Fruit fly (Drosophila melanogaster): ENCODE measurements around the gene sas.

Gene sas

DNA sequence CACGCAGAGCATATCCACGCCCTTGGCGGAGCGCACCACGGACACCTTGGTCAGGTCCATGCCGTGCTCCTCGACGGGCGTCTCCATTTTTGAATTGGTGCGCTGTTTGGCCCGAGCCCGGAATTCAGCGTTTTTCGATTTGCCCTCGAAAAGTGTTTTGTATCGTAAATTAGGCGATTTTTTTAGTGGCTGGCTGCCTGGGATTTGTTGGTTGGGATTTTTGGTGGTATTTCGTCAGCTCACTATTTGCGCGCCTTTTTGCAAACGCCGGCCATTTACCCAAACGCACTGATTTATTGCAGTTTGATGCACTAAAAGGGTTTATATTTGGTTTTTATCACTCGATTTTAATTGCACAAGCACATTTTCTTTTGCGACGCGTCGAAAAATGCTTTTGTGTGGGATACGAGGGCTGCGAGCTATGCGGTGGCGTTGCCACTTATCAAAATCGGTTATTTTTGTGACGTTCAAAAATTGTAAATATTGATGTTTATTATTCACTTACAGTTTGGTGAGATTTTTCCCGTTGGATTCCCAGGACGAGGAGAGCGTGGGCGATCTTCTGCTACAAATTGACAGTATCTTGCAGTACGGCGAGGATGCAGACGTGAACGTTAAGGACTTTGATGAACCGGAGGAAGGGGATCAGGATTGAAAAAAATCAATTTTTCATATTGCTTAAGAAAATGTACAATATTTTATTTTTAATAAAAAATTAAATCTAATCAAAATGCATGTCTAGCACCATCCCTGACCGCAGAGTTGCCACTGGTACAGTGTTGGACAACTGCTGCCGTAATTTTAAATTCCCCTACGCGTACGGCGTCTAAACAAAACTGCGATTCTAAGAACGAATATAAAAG lies 11.8 kb upstream of the sas start, which contains the start of the genes gfzf and Sas-4 (continued):
- TF ChIP-seq Dll (GFP tag; IDR thresholded peaks at IDR 0.05; ENCODE audit: partially characterized antibody) (no peak), tgo (GFP tag; IDR thresholded peaks at IDR 0.05) (peak; percentile 61), CG11723 (GFP tag; optimal IDR thresholded peaks at IDR 0.05) (no peak), Tbp (GFP tag; optimal IDR thresholded peaks at IDR 0.05) (no peak), CG8281 (tag; optimal IDR thresholded peaks at IDR 0.05) (no peak), az2 (GFP tag; optimal IDR thresholded peaks at IDR 0.05) (peak; percentile 58), mld (GFP tag; IDR thresholded peaks at IDR 0.05; ENCODE audit: partially characterized antibody) (no peak), ara (GFP tag; IDR thresholded peaks at IDR 0.05) (no peak), CG14050 (GFP tag; IDR thresholded peaks at IDR 0.05) (no peak; the same call in 2 of the 3 replicates), gcm (GFP tag; optimal IDR thresholded peaks at IDR 0.05) (no peak), hth (optimal IDR thresholded peaks at IDR 0.05) (no peak), ttk (GFP tag; IDR thresholded peaks at IDR 0.05) (peak; percentile 48; the same call in 1 of the 2 replicates), Usf (GFP tag; optimal IDR thresholded peaks at IDR 0.05) (peak; percentile 64), pum (GFP tag; optimal IDR thresholded peaks at IDR 0.05) (peak; percentile 27), btn (GFP tag; optimal IDR thresholded peaks at IDR 0.05) (no peak), yki (optimal IDR thresholded peaks at IDR 0.05) (no peak), CG12299 (tag; optimal IDR thresholded peaks at IDR 0.05) (no peak), CG2875 (GFP tag; optimal IDR thresholded peaks at IDR 0.05) (peak; percentile 40), CG10959 (GFP tag; IDR thresholded peaks at IDR 0.05) (no peak), Mes4 (GFP tag; optimal IDR thresholded peaks at IDR 0.05) (no peak), CG8359 (GFP tag; optimal IDR thresholded peaks at IDR 0.05; ENCODE audit: borderline replicate concordance) (no peak), Side (GFP tag; optimal IDR thresholded peaks at IDR 0.05) (peak; percentile 39), D19B (GFP tag; optimal IDR thresholded peaks at IDR 0.05) (peak; percentile 34), MBD-R2 (GFP tag; IDR thresholded peaks at IDR 0.05) (peak; percentile 60), crol (GFP tag; IDR thresholded peaks at IDR 0.05) (no peak), maf-S (GFP tag; optimal IDR thresholded peaks at IDR 0.05) (no peak), Dref (GFP tag; IDR thresholded peaks at IDR 0.05) (0 out of 2 replicates have a peak, but pooled peaks have one; percentile 32), Nf-YA (GFP tag; IDR thresholded peaks at IDR 0.05) (no peak), Nf-YC (tag; optimal IDR thresholded peaks at IDR 0.05) (peak; percentile 34), CG33557 (GFP tag; optimal IDR thresholded peaks at IDR 0.05) (peak; percentile 38), CG6813 (GFP tag; optimal IDR thresholded peaks at IDR 0.05) (no peak), CG14441 (GFP tag; IDR thresholded peaks at IDR 0.05) (peak; percentile 57), chif (GFP tag; optimal IDR thresholded peaks at IDR 0.05) (peak; percentile 50 to 51), da (GFP tag; optimal IDR thresholded peaks at IDR 0.05) (no peak), CG7839 (tag; optimal IDR thresholded peaks at IDR 0.05) (peak; percentile 54), Bdp1 (GFP tag; optimal IDR thresholded peaks at IDR 0.05) (peak; percentile 11), Eip74EF (GFP tag; optimal IDR thresholded peaks at IDR 0.05) (no peak), CoRest (tag; optimal IDR thresholded peaks at IDR 0.05) (peak; percentile 77), unpg (GFP tag; optimal IDR thresholded peaks at IDR 0.05) (peak; percentile 25), MTF-1 (GFP tag; optimal IDR thresholded peaks at IDR 0.05; ENCODE audit: borderline replicate concordance) (no peak), jumu (GFP tag; optimal IDR thresholded peaks at IDR 0.05) (peak; percentile 51), Sox102F (GFP tag; optimal IDR thresholded peaks at IDR 0.05) (peak; percentile 50), Hr51 (GFP tag; optimal IDR thresholded peaks at IDR 0.05) (peak in 1 of 2 experiments; percentile 16), MESR4 (GFP tag; optimal IDR thresholded peaks at IDR 0.05) (peak; percentile 34), grau (tag; optimal IDR thresholded peaks at IDR 0.05) (peak; percentile 55), BtbVII (GFP tag; optimal IDR thresholded peaks at IDR 0.05) (no peak), Trl (optimal IDR thresholded peaks at IDR 0.05) (no peak), Trl (GFP tag; optimal IDR thresholded peaks at IDR 0.05) (peak; percentile 39), Nf-YB (GFP tag; optimal IDR thresholded peaks at IDR 0.05) (no peak)

All from whole organism, embryonic.